Fruit fly (Drosophila melanogaster) whole organism, prepupa: Measurements from ENCODE around the gene CG15543.
A peak's percentile ranks its signal among the peaks of the same experiment; 100 is the strongest.

Experiments used
- CG11294 ChIP-seq: fragments of 200-800 bp; sonication (Bioruptor generic); IDR thresholded peaks from 2 replicates; pipeline ENCODE4 v1.3.6; 2022; ENCODE audit warnings: missing biosample characterization, missing genetic modification characterization
- CG1621 ChIP-seq: fragments of 200-800 bp; sonication (Bioruptor generic); optimal IDR thresholded peaks from 3 replicates; lab custom pipeline; 2018; ENCODE audit warnings: missing biosample characterization, mild to moderate bottlenecking, missing genetic modification characterization
- CG16779 ChIP-seq: fragments of 200-800 bp; sonication (Bioruptor generic); optimal IDR thresholded peaks from 3 replicates; lab custom pipeline; 2017; ENCODE audit warnings: missing biosample characterization, mild to moderate bottlenecking, missing genetic modification characterization
- CG3919 ChIP-seq: fragments of 200-800 bp; sonication (Bioruptor generic); optimal IDR thresholded peaks from 3 replicates; lab custom pipeline; 2016; ENCODE audit warnings: missing biosample characterization, missing genetic modification characterization
- Gug ChIP-seq: fragments of 200-800 bp; sonication (Bioruptor generic); IDR thresholded peaks from 2 replicates; pipeline ENCODE4 v1.3.6; 2022; ENCODE audit warnings: missing biosample characterization, missing genetic modification characterization
- achi ChIP-seq: fragments of 200-800 bp; sonication (Bioruptor generic); optimal IDR thresholded peaks from 3 replicates; lab custom pipeline; 2016; ENCODE audit warnings: missing biosample characterization, missing genetic modification characterization
- fkh ChIP-seq: fragments of 200-800 bp; sonication (Bioruptor generic); optimal IDR thresholded peaks from 3 replicates; lab custom pipeline; 2017; ENCODE audit warnings: missing biosample characterization, mild to moderate bottlenecking, missing genetic modification characterization, moderate library complexity
- ss ChIP-seq, 2 experiments: fragments of 200-800 bp; sonication (Bioruptor generic); optimal IDR thresholded peaks; 2 replicates in 1 of 2; 3 replicates in 1 of 2; lab custom pipeline; 2017 to 2018; ENCODE audit warnings: mild to moderate bottlenecking in 2 of 2, missing biosample characterization in 2 of 2, missing genetic modification characterization in 2 of 2, moderate library complexity in 1 of 2

- TF ChIP-seq fkh (GFP tag; lab: Kevin White, UChicago) (no peak), CG11294 (GFP tag; lab: Robert Waterston, UW) (no peak), ss (GFP tag; optimal IDR thresholded peaks at IDR 0.05; lab: Kevin White, UChicago) (no peak), CG3919 (peak; percentile 46), CG1621 (tag; lab: Kevin White, UChicago) (no peak), Gug (GFP tag; lab: Robert Waterston, UW) (no peak), achi (GFP tag; lab: Kevin White, UChicago) (peak; percentile 24), CG16779 (tag; lab: Kevin White, UChicago) (no peak)
Observed at dm6 chr3R:30761140-30761539, 18.5 kb downstream of the CG15543 start.
